Fruit fly (Drosophila melanogaster) whole organism, embryonic: ENCODE results near the gene CG6345.
A peak's percentile ranks its signal among the peaks of the same experiment; 100 is the strongest.

Source experiments
- Aef1 ChIP-seq: fragments of 200-800 bp; sonication (Bioruptor generic); IDR thresholded peaks from 3 replicates; pipeline ENCODE4 v1.3.6; 2022; ENCODE audit warnings: missing biosample characterization, missing genetic modification characterization
- BtbVII ChIP-seq: fragments of 200-800 bp; sonication (Bioruptor generic); optimal IDR thresholded peaks from 3 replicates; lab custom pipeline; 2017; ENCODE audit warnings: missing biosample characterization, mild to moderate bottlenecking, missing genetic modification characterization
- CG10147 ChIP-seq: fragments of 200-800 bp; sonication (Bioruptor generic); optimal IDR thresholded peaks from 2 replicates; lab custom pipeline; 2019; ENCODE audit warnings: missing biosample characterization, mild to moderate bottlenecking, missing genetic modification characterization, moderate library complexity
- CG10959 ChIP-seq: fragments of 200-800 bp; sonication (Bioruptor generic); IDR thresholded peaks from 2 replicates; pipeline ENCODE4 v1.3.6; 2022; ENCODE audit warnings: missing biosample characterization, missing genetic modification characterization
- CG1233 ChIP-seq: fragments of 200-800 bp; sonication (Bioruptor generic); optimal IDR thresholded peaks from 4 replicates; lab custom pipeline; 2018; ENCODE audit warnings: missing biosample characterization, mild to moderate bottlenecking, missing genetic modification characterization
- CG12391 ChIP-seq: fragments of 200-800 bp; sonication (Bioruptor generic); optimal IDR thresholded peaks from 3 replicates; lab custom pipeline; 2018; ENCODE audit warnings: missing biosample characterization, mild to moderate bottlenecking, missing genetic modification characterization, moderate library complexity
- CG13775 ChIP-seq: fragments of 200-800 bp; sonication (Bioruptor generic); optimal IDR thresholded peaks from 3 replicates; lab custom pipeline; 2017; ENCODE audit warnings: missing biosample characterization, mild to moderate bottlenecking, missing genetic modification characterization
- CG14860 ChIP-seq: fragments of 200-800 bp; sonication (Bioruptor generic); IDR thresholded peaks from 3 replicates; pipeline ENCODE4 v1.3.6; 2022; ENCODE audit warnings: missing biosample characterization, missing genetic modification characterization; ENCODE audit not compliant: partially characterized antibody
- CG17385 ChIP-seq: fragments of 200-800 bp; sonication (Bioruptor generic); optimal IDR thresholded peaks from 3 replicates; lab custom pipeline; 2018; ENCODE audit warnings: missing biosample characterization, mild to moderate bottlenecking, missing genetic modification characterization
- CG18599 ChIP-seq: fragments of 200-800 bp; sonication (Bioruptor generic); optimal IDR thresholded peaks from 3 replicates; lab custom pipeline; 2017; ENCODE audit warnings: missing biosample characterization, missing genetic modification characterization, mild to moderate bottlenecking, moderate library complexity, missing genetic modification reagents
- CG18619 ChIP-seq: fragments of 200-800 bp; sonication (Bioruptor generic); optimal IDR thresholded peaks from 3 replicates; lab custom pipeline; 2017; ENCODE audit warnings: missing biosample characterization, mild to moderate bottlenecking, missing genetic modification characterization
- CG3065 ChIP-seq: fragments of 200-800 bp; sonication (Bioruptor generic); optimal IDR thresholded peaks from 2 replicates; lab custom pipeline; 2016; ENCODE audit warnings: missing biosample characterization, missing genetic modification characterization
- CG3847 ChIP-seq: fragments of 200-800 bp; sonication (Bioruptor generic); IDR thresholded peaks from 2 replicates; pipeline ENCODE4 v1.3.6; 2022; ENCODE audit warnings: missing biosample characterization, missing genetic modification characterization
- CG42726 ChIP-seq: fragments of 200-800 bp; sonication (Bioruptor generic); IDR thresholded peaks from 2 replicates; pipeline ENCODE4 v1.3.6; 2022; ENCODE audit warnings: missing biosample characterization, missing genetic modification characterization; ENCODE audit not compliant: partially characterized antibody
- CG4282 ChIP-seq: fragments of 200-800 bp; sonication (Bioruptor generic); optimal IDR thresholded peaks from 2 replicates; lab custom pipeline; 2016; ENCODE audit warnings: missing biosample characterization, missing genetic modification characterization
- CG4730 ChIP-seq: fragments of 200-800 bp; sonication (Bioruptor generic); IDR thresholded peaks from 2 replicates; pipeline ENCODE4 v1.3.6; 2022; ENCODE audit warnings: missing biosample characterization, missing genetic modification characterization
- CG4820 ChIP-seq: fragments of 200-800 bp; sonication (Bioruptor generic); optimal IDR thresholded peaks from 3 replicates; lab custom pipeline; 2016; ENCODE audit warnings: missing biosample characterization, missing genetic modification characterization
- CG4854 ChIP-seq: fragments of 200-800 bp; sonication (Bioruptor generic); optimal IDR thresholded peaks from 2 replicates; lab custom pipeline; 2016; ENCODE audit warnings: missing biosample characterization, missing genetic modification characterization, inconsistent platforms
- CG5953 ChIP-seq: fragments of 200-800 bp; sonication (Bioruptor generic); IDR thresholded peaks from 2 replicates; pipeline ENCODE4 v1.3.6; 2022; ENCODE audit warnings: missing biosample characterization, missing genetic modification characterization
- CG6272 ChIP-seq: fragments of 200-800 bp; sonication (Bioruptor generic); IDR thresholded peaks from 2 replicates; pipeline ENCODE4 v1.3.6; 2022; ENCODE audit warnings: missing biosample characterization, missing genetic modification characterization
- CG8281 ChIP-seq: fragments of 200-800 bp; sonication (Bioruptor generic); optimal IDR thresholded peaks from 2 replicates; lab custom pipeline; 2018; ENCODE audit warnings: missing biosample characterization, mild to moderate bottlenecking, missing genetic modification characterization, moderate library complexity
- CG8290 ChIP-seq, 3 experiments: fragments of 200-800 bp; sonication (Bioruptor generic); optimal IDR thresholded peaks; 2 replicates each; lab custom pipeline; 2016 to 2019; ENCODE audit warnings: missing biosample characterization in 3 of 3, missing genetic modification characterization in 3 of 3, mild to moderate bottlenecking in 2 of 3, moderate library complexity in 1 of 3
- CG8924 ChIP-seq: fragments of 200-800 bp; optimal IDR thresholded peaks from 3 replicates; lab custom pipeline; 2019; ENCODE audit warnings: missing biosample characterization, mild to moderate bottlenecking, missing genetic modification characterization, moderate library complexity
- CG8944 ChIP-seq: fragments of 200-800 bp; sonication (Bioruptor generic); optimal IDR thresholded peaks from 3 replicates; lab custom pipeline; 2016; ENCODE audit warnings: missing biosample characterization, missing genetic modification characterization
- CG9727 ChIP-seq: fragments of 200-800 bp; sonication (Bioruptor generic); optimal IDR thresholded peaks from 3 replicates; lab custom pipeline; 2017; ENCODE audit warnings: missing biosample characterization, mild to moderate bottlenecking, missing genetic modification characterization
- Dbx ChIP-seq: fragments of 200-800 bp; sonication (Bioruptor generic); IDR thresholded peaks from 3 replicates; pipeline ENCODE4 v1.3.6; 2022; ENCODE audit warnings: missing biosample characterization, missing genetic modification characterization
- E2f1 ChIP-seq: fragments of 200-800 bp; sonication (Bioruptor generic); IDR thresholded peaks from 2 replicates; pipeline ENCODE4 v1.3.6; 2022; ENCODE audit warnings: missing biosample characterization, missing genetic modification characterization
- Ets65A ChIP-seq: fragments of 200-800 bp; sonication (Bioruptor generic); peaks from one replicate; lab custom pipeline; 2016; ENCODE audit warnings: missing biosample characterization, missing genetic modification characterization
- H2.0 ChIP-seq: fragments of 200-800 bp; sonication (Bioruptor generic); IDR thresholded peaks from 2 replicates; pipeline ENCODE4 v1.3.6; 2022; ENCODE audit warnings: missing biosample characterization, missing genetic modification characterization
- Hr3 ChIP-seq: fragments of 200-800 bp; sonication (Bioruptor generic); optimal IDR thresholded peaks from 3 replicates; lab custom pipeline; 2016; ENCODE audit warnings: missing biosample characterization, missing genetic modification characterization
- Mad ChIP-seq: fragments of 200-800 bp; sonication (Bioruptor generic); optimal IDR thresholded peaks from 2 replicates; lab custom pipeline; 2016; ENCODE audit warnings: missing biosample characterization, missing genetic modification characterization
- Max ChIP-seq: fragments of 200-800 bp; sonication (Bioruptor generic); optimal IDR thresholded peaks from 2 replicates; lab custom pipeline; 2016; ENCODE audit warnings: missing biosample characterization, mild to moderate bottlenecking, missing genetic modification characterization
- NC2β ChIP-seq: fragments of 200-800 bp; sonication (Bioruptor generic); optimal IDR thresholded peaks from 2 replicates; lab custom pipeline; 2016; ENCODE audit warnings: missing biosample characterization, missing genetic modification characterization
- Ptx1 ChIP-seq: fragments of 200-800 bp; sonication (Bioruptor generic); IDR thresholded peaks from 2 replicates; pipeline ENCODE4 v1.3.6; 2022; ENCODE audit warnings: missing biosample characterization, missing genetic modification characterization
- Ssrp ChIP-seq: fragments of 200-800 bp; sonication (Bioruptor generic); optimal IDR thresholded peaks from 2 replicates; lab custom pipeline; 2018; ENCODE audit warnings: missing biosample characterization, mild to moderate bottlenecking, missing genetic modification characterization, moderate library complexity
- Trl ChIP-seq, 3 experiments: fragments of >200 bp in 2 of 3; fragments of 200-800 bp in 1 of 3; sonication (Bioruptor generic) in 1 of 3; optimal IDR thresholded peaks; 2 replicates in 1 of 3; 3 replicates in 2 of 3; lab custom pipeline; 2016 to 2017; ENCODE audit warnings: missing biosample characterization in 1 of 3, missing genetic modification characterization in 1 of 3
- Usf ChIP-seq: fragments of 200-800 bp; sonication (Bioruptor generic); optimal IDR thresholded peaks from 2 replicates; lab custom pipeline; 2017; ENCODE audit warnings: missing genotype, missing biosample characterization, missing genetic modification characterization
- Vsx1 ChIP-seq: fragments of 200-800 bp; sonication (Bioruptor generic); optimal IDR thresholded peaks from 2 replicates; lab custom pipeline; 2017; ENCODE audit warnings: missing biosample characterization, mild to moderate bottlenecking, missing genetic modification characterization, missing genetic modification reagents
- bcd ChIP-seq: fragments of 200-800 bp; sonication (Bioruptor generic); optimal IDR thresholded peaks from 2 replicates; lab custom pipeline; 2017; ENCODE audit warnings: missing biosample characterization, mild to moderate bottlenecking, missing genetic modification characterization
- dati ChIP-seq: fragments of 200-800 bp; sonication (Bioruptor generic); IDR thresholded peaks from 2 replicates; pipeline ENCODE4 v1.3.6; 2022; ENCODE audit warnings: missing biosample characterization, missing genetic modification characterization
- disco-r ChIP-seq: fragments of 200-800 bp; sonication (Bioruptor generic); optimal IDR thresholded peaks from 2 replicates; lab custom pipeline; 2016; ENCODE audit warnings: missing biosample characterization, missing genetic modification characterization
- gt ChIP-seq: fragments of 200-800 bp; sonication (Bioruptor generic); IDR thresholded peaks from 2 replicates; pipeline ENCODE4 v1.3.6; 2022; ENCODE audit warnings: missing biosample characterization, missing genetic modification characterization
- maf-S ChIP-seq: fragments of 200-800 bp; sonication (Bioruptor generic); optimal IDR thresholded peaks from 2 replicates; lab custom pipeline; 2016; ENCODE audit warnings: missing biosample characterization, missing genetic modification characterization
- nerfin-2 ChIP-seq: fragments of 200-800 bp; sonication (Bioruptor generic); IDR thresholded peaks from 2 replicates; pipeline ENCODE4 v1.3.6; 2022; ENCODE audit warnings: missing biosample characterization, missing genetic modification characterization; ENCODE audit not compliant: partially characterized antibody
- pho ChIP-seq: fragments of 200-800 bp; sonication (Bioruptor generic); optimal IDR thresholded peaks from 2 replicates; lab custom pipeline; 2016; ENCODE audit warnings: missing biosample characterization, missing genetic modification characterization
- scrt ChIP-seq: fragments of 200-800 bp; sonication (Bioruptor generic); optimal IDR thresholded peaks from 2 replicates; lab custom pipeline; 2018; ENCODE audit warnings: missing biosample characterization, mild to moderate bottlenecking, missing genetic modification characterization, moderate library complexity
- tup ChIP-seq: fragments of 200-800 bp; sonication (Bioruptor generic); optimal IDR thresholded peaks from 2 replicates; lab custom pipeline; 2016; ENCODE audit warnings: missing biosample characterization, mild to moderate bottlenecking, missing genetic modification characterization, moderate library complexity
- z ChIP-seq: fragments of 200-800 bp; sonication (Bioruptor generic); IDR thresholded peaks from 3 replicates; pipeline ENCODE4 v1.3.6; 2022; ENCODE audit warnings: missing biosample characterization, missing genetic modification characterization
- zf30C ChIP-seq: fragments of 200-800 bp; sonication (Bioruptor generic); optimal IDR thresholded peaks from 3 replicates; lab custom pipeline; 2018; ENCODE audit warnings: missing biosample characterization, mild to moderate bottlenecking, missing genetic modification characterization

The CG6345 gene

DNA sequence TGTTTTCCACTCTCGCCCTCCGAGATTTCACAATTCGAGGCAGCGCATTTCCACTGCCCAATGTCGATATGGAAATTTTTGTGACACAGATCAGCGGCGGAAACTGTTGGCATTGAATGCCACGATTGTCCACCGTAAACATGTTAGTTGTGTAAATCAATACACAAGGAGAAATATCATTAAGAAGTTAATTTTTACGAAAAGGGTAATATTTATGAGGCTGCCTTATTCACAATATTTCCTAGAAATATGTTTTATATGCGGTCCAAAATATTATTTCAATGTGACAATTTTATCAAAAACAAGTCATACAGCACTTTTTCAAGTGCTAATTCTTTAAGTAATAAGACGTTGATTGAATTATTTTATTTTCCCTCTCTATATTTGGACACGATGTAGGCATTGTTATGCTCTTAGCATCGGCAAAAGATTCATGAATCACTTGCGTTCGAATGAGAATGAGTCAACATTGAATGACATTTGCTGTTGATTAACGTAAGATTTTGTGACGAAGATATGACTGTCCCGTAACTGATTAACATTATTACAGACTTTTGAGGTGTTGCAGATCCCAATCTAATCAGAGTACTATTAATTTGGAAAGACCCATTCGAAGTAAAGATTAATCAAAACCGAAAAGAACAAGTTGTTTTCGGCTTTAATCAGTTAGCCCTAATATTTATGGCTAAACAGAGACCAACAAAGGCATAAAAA lies 22.0 kb downstream of the CG6345 start (continued):
- peak; percentile 23 for TF ChIP-seq NC2β (GFP tag; lab: Kevin White, UChicago)
- peak; percentile 78 for TF ChIP-seq CG3847
- TF ChIP-seq disco-r (GFP tag; lab: Kevin White, UChicago), result peak; percentile 65
- TF ChIP-seq Ets65A, result peak; percentile 86
- TF ChIP-seq BtbVII (GFP tag; lab: Kevin White, UChicago), result peak; percentile 67
- peak; percentile 75 for TF ChIP-seq CG4730
- TF ChIP-seq CG8944 (GFP tag; lab: Kevin White, UChicago), result peak; percentile 69
- TF ChIP-seq Vsx1 (GFP tag; lab: Kevin White, UChicago), result no peak
- peak; percentile 60 for TF ChIP-seq CG1233 (GFP tag; lab: Kevin White, UChicago)
- TF ChIP-seq zf30C (GFP tag; lab: Kevin White, UChicago), result no peak
- TF ChIP-seq CG42726 (GFP tag; lab: Robert Waterston, UW), result no peak
- peak; percentile 85 for TF ChIP-seq Hr3 (GFP tag; lab: Kevin White, UChicago)
- peak; percentile 87; the same call in 2 of the 3 replicates for TF ChIP-seq Aef1 (GFP tag; lab: Robert Waterston, UW)
- TF ChIP-seq CG3065, result no peak
- no peak for TF ChIP-seq CG14860
- no peak for TF ChIP-seq CG6272 (GFP tag; lab: Robert Waterston, UW)
- TF ChIP-seq CG8281 (tag; lab: Kevin White, UChicago), result peak; percentile 64
- TF ChIP-seq CG5953 (GFP tag; lab: Robert Waterston, UW), result peak; percentile 69
- peak; percentile 86 for TF ChIP-seq CG12391
- TF ChIP-seq CG8924, result peak; percentile 87
- TF ChIP-seq CG18599 (GFP tag; lab: Kevin White, UChicago), result peak; percentile 62
- peak; percentile 60 for TF ChIP-seq bcd (GFP tag; lab: Kevin White, UChicago)
- TF ChIP-seq CG17385 (GFP tag; lab: Kevin White, UChicago), result peak; percentile 79
- TF ChIP-seq CG4820 (GFP tag; lab: Kevin White, UChicago), result peak; percentile 59
- TF ChIP-seq CG4282 (GFP tag; lab: Kevin White, UChicago), result no peak
- TF ChIP-seq CG18619 (GFP tag; lab: Kevin White, UChicago), result peak; percentile 75
- TF ChIP-seq scrt (GFP tag; lab: Kevin White, UChicago), result peak; percentile 16
- peak; percentile 55 for TF ChIP-seq CG10147 (GFP tag; lab: Kevin White, UChicago)
- TF ChIP-seq gt (GFP tag; lab: Robert Waterston, UW), result no peak
- TF ChIP-seq E2f1 (GFP tag; lab: Robert Waterston, UW), result peak; percentile 85
- peak; percentile 72 for TF ChIP-seq CG13775 (GFP tag; lab: Kevin White, UChicago)
- TF ChIP-seq nerfin-2 (GFP tag; lab: Robert Waterston, UW), result no peak
- TF ChIP-seq H2.0 (GFP tag; lab: Robert Waterston, UW), result peak; percentile 87
- peak; percentile 70 for TF ChIP-seq CG9727 (GFP tag; lab: Kevin White, UChicago)
- TF ChIP-seq maf-S (GFP tag; lab: Kevin White, UChicago), result peak; percentile 69
- peak; percentile 61 for TF ChIP-seq Mad
- TF ChIP-seq Trl (optimal IDR thresholded peaks at IDR 0.05; lab: Kevin White, UChicago), result no peak
- TF ChIP-seq Trl (GFP tag; optimal IDR thresholded peaks at IDR 0.05; lab: Kevin White, UChicago), result peak; percentile 81
- peak; percentile 57 for TF ChIP-seq CG4854 (GFP tag; lab: Kevin White, UChicago)
- no peak for TF ChIP-seq Usf (GFP tag; lab: Kevin White, UChicago)
- TF ChIP-seq Ptx1 (GFP tag; lab: Robert Waterston, UW), result peak; percentile 90
- 0 out of 2 replicates have a peak, but pooled peaks have one; percentile 33 for TF ChIP-seq dati
- peak; percentile 78 for TF ChIP-seq pho
- no peak for TF ChIP-seq tup (GFP tag; lab: Kevin White, UChicago)
- peak; percentile 77 for TF ChIP-seq Dbx (GFP tag; lab: Robert Waterston, UW)
- TF ChIP-seq z (GFP tag; lab: Robert Waterston, UW), result no peak
- peak; percentile 43 for TF ChIP-seq Max (GFP tag; lab: Kevin White, UChicago)
- peak; percentile 45; the same call in 1 of the 2 replicates for TF ChIP-seq CG10959
- peak; percentile 37 for TF ChIP-seq CG8290 (GFP tag; optimal IDR thresholded peaks at IDR 0.05; lab: Kevin White, UChicago)
- peak in 1 of 2 experiments; percentile 90 for TF ChIP-seq CG8290 (tag; optimal IDR thresholded peaks at IDR 0.05; lab: Kevin White, UChicago)
- TF ChIP-seq Ssrp, result peak; percentile 69
